Worm (Caenorhabditis elegans) whole organism, mixed stage, embryonic: ENCODE measurements around the gene F58E6.8.
A peak's percentile ranks its signal among the peaks of the same experiment; 100 is the strongest.

Experiments used
- M03D4.4 ChIP-seq: sonication (generic microtip); optimal IDR thresholded peaks from 2 replicates; lab custom pipeline; 2017; ENCODE audit warnings: mild to moderate bottlenecking, missing genetic modification characterization, missing compliant biosample characterization
- bed-3 ChIP-seq: fragments of 200-800 bp; sonication (Bioruptor generic); optimal IDR thresholded peaks from 3 replicates; lab custom pipeline; 2018; ENCODE audit warnings: mild to moderate bottlenecking, missing genetic modification characterization, moderate library complexity, missing compliant biosample characterization
- blmp-1 ChIP-seq: fragments of 150-350 bp; optimal IDR thresholded peaks from 2 replicates; lab custom pipeline; 2014; ENCODE audit warnings: missing biosample characterization, missing genetic modification characterization
- ceh-39 ChIP-seq: fragments of 150-350 bp; optimal IDR thresholded peaks from 2 replicates; lab custom pipeline; 2014; ENCODE audit warnings: missing biosample characterization, missing genetic modification characterization
- ceh-43 ChIP-seq: fragments of 200-800 bp; sonication (Bioruptor generic); optimal IDR thresholded peaks from 2 replicates; lab custom pipeline; 2018; ENCODE audit warnings: mild to moderate bottlenecking, missing genetic modification characterization, moderate library complexity, missing compliant biosample characterization
- ceh-83 ChIP-seq: fragments of 200-800 bp; sonication (Bioruptor generic); optimal IDR thresholded peaks from 2 replicates; lab custom pipeline; 2018; ENCODE audit warnings: mild to moderate bottlenecking, missing genetic modification characterization, missing compliant biosample characterization
- ces-1 ChIP-seq: fragments of 150-350 bp; optimal IDR thresholded peaks from 2 replicates; lab custom pipeline; 2014; ENCODE audit warnings: missing biosample characterization, missing genetic modification reagents, missing genetic modification characterization
- cnd-1 ChIP-seq: fragments of 200-800 bp; sonication (Bioruptor generic); optimal IDR thresholded peaks from 2 replicates; lab custom pipeline; 2018; ENCODE audit warnings: mild to moderate bottlenecking, missing genetic modification characterization, missing compliant biosample characterization
- drap-1 ChIP-seq: fragments of 200-800 bp; sonication (Bioruptor generic); optimal IDR thresholded peaks from 3 replicates; lab custom pipeline; 2018; ENCODE audit warnings: mild to moderate bottlenecking, missing genetic modification characterization, missing compliant biosample characterization
- elt-1 ChIP-seq: sonication (generic microtip); optimal IDR thresholded peaks from 2 replicates; lab custom pipeline; 2017; ENCODE audit warnings: missing genetic modification characterization, mild to moderate bottlenecking, missing compliant biosample characterization, antibody characterized with exemption, moderate library complexity, borderline replicate concordance; ENCODE audit not compliant: insufficient read depth
- elt-3 ChIP-seq: fragments of 150-350 bp; optimal IDR thresholded peaks from 2 replicates; lab custom pipeline; 2014; ENCODE audit warnings: missing biosample characterization, missing genetic modification characterization
- flh-1 ChIP-seq: fragments of 200-800 bp; sonication (Bioruptor generic); optimal IDR thresholded peaks from 2 replicates; lab custom pipeline; 2018; ENCODE audit warnings: mild to moderate bottlenecking, missing genetic modification characterization, moderate library complexity, missing compliant biosample characterization
- ham-2 ChIP-seq: fragments of 200-800 bp; sonication (Bioruptor generic); optimal IDR thresholded peaks from 2 replicates; lab custom pipeline; 2018; ENCODE audit warnings: mild to moderate bottlenecking, missing genetic modification characterization, missing compliant biosample characterization
- hlh-1 ChIP-seq: fragments of 150-350 bp; optimal IDR thresholded peaks from 2 replicates; lab custom pipeline; 2014; ENCODE audit warnings: missing biosample characterization, missing genetic modification reagents, missing genetic modification characterization
- lin-13 ChIP-seq: fragments of 150-350 bp; optimal IDR thresholded peaks from 2 replicates; lab custom pipeline; 2014; ENCODE audit warnings: missing biosample characterization, missing genetic modification characterization
- lin-32 ChIP-seq: fragments of 200-800 bp; sonication (Bioruptor generic); optimal IDR thresholded peaks from 2 replicates; lab custom pipeline; 2018; ENCODE audit warnings: mild to moderate bottlenecking, missing genetic modification characterization, missing compliant biosample characterization
- lsy-2 ChIP-seq: fragments of 150-350 bp; optimal IDR thresholded peaks from 2 replicates; lab custom pipeline; 2014; ENCODE audit warnings: missing biosample characterization, missing genetic modification characterization
- mab-5 ChIP-seq: fragments of 150-350 bp; optimal IDR thresholded peaks from 2 replicates; lab custom pipeline; 2014; ENCODE audit warnings: missing biosample characterization, missing genetic modification characterization
- mep-1 ChIP-seq: fragments of 150-350 bp; optimal IDR thresholded peaks from 2 replicates; lab custom pipeline; 2017; ENCODE audit warnings: missing biosample characterization, missing genetic modification reagents, missing genetic modification characterization, inconsistent platforms
- mls-2 ChIP-seq: sonication (generic microtip); optimal IDR thresholded peaks from 2 replicates; lab custom pipeline; 2016; ENCODE audit warnings: mild to moderate bottlenecking, missing genetic modification characterization, moderate library complexity, missing compliant biosample characterization
- nhr-12 ChIP-seq: fragments of 150-350 bp; optimal IDR thresholded peaks from 2 replicates; lab custom pipeline; 2014; ENCODE audit warnings: missing biosample characterization, missing genetic modification characterization
- nhr-2 ChIP-seq: fragments of 150-350 bp; optimal IDR thresholded peaks from 2 replicates; lab custom pipeline; 2014; ENCODE audit warnings: missing biosample characterization, missing genetic modification characterization
- nhr-237 ChIP-seq: fragments of 150-350 bp; optimal IDR thresholded peaks from 2 replicates; lab custom pipeline; 2014; ENCODE audit warnings: missing biosample characterization, missing genetic modification characterization
- nhr-28 ChIP-seq: fragments of 150-350 bp; optimal IDR thresholded peaks from 2 replicates; lab custom pipeline; 2014; ENCODE audit warnings: missing biosample characterization, missing genetic modification characterization
- nhr-76 ChIP-seq: sonication (generic microtip); optimal IDR thresholded peaks from 2 replicates; lab custom pipeline; 2017; ENCODE audit warnings: missing biosample characterization, missing genetic modification characterization
- pha-4 ChIP-seq: fragments of 150-350 bp; optimal IDR thresholded peaks from 2 replicates; lab custom pipeline; 2018; ENCODE audit warnings: missing biosample characterization, missing genetic modification reagents, missing genetic modification characterization
- sem-2 ChIP-seq: fragments of 200-800 bp; sonication (Bioruptor generic); optimal IDR thresholded peaks from 2 replicates; lab custom pipeline; 2018; ENCODE audit warnings: mild to moderate bottlenecking, missing genetic modification characterization, missing compliant biosample characterization
- snpc-4 ChIP-seq: fragments of 150-350 bp; optimal IDR thresholded peaks from 2 replicates; lab custom pipeline; 2014; ENCODE audit warnings: missing biosample characterization, missing genetic modification characterization
- sptf-1 ChIP-seq: sonication (generic microtip); optimal IDR thresholded peaks from 2 replicates; lab custom pipeline; 2017; ENCODE audit warnings: mild to moderate bottlenecking, missing genetic modification characterization, moderate library complexity, missing compliant biosample characterization
- tbx-8 ChIP-seq: fragments of 200-800 bp; sonication (Bioruptor generic); optimal IDR thresholded peaks from 2 replicates; lab custom pipeline; 2018; ENCODE audit warnings: mild to moderate bottlenecking, missing genetic modification characterization, moderate library complexity, missing compliant biosample characterization
- unc-120 ChIP-seq: sonication (generic microtip); optimal IDR thresholded peaks from 2 replicates; lab custom pipeline; 2017; ENCODE audit warnings: missing genetic modification characterization, missing compliant biosample characterization; ENCODE audit not compliant: poor library complexity, severe bottlenecking
- unc-39 ChIP-seq: fragments of 150-350 bp; optimal IDR thresholded peaks from 2 replicates; lab custom pipeline; 2014; ENCODE audit warnings: missing biosample characterization, missing genetic modification characterization
- unc-62 ChIP-seq: fragments of 150-350 bp; optimal IDR thresholded peaks from 2 replicates; lab custom pipeline; 2014; ENCODE audit warnings: missing biosample characterization, missing genetic modification reagents, missing genetic modification characterization
- zip-8 ChIP-seq: fragments of 150-350 bp; optimal IDR thresholded peaks from 2 replicates; lab custom pipeline; 2014; ENCODE audit warnings: missing biosample characterization, missing genetic modification characterization
- ztf-11 ChIP-seq: fragments of 150-350 bp; optimal IDR thresholded peaks from 2 replicates; lab custom pipeline; 2014; ENCODE audit warnings: missing biosample characterization, missing genetic modification characterization

The F58E6.8 gene

ce11 chrV:9729462-9730162 is 26.0 kb downstream of the F58E6.8 start, which contains the start of the genes aagr-3 and drap-1:
Gene aagr-3 (minus strand): TSS chrV:9729512.
Gene drap-1 (plus strand): TSS chrV:9730106.
- TF ChIP-seq lsy-2 (peak; percentile 45), lin-32 (no peak), ceh-39 (tag; lab: Kevin White, UChicago) (peak; percentile 91), lin-13 (tag; lab: Kevin White, UChicago) (no peak), nhr-2 (tag; lab: Kevin White, UChicago) (no peak), ces-1 (GFP tag; lab: Kevin White, UChicago) (peak; percentile 58), unc-39 (tag; lab: Kevin White, UChicago) (no peak), pha-4 (tag; lab: Kevin White, UChicago) (peak; percentile 73), mep-1 (tag; lab: Kevin White, UChicago) (peak; percentile 76), hlh-1 (tag; lab: Kevin White, UChicago) (peak; percentile 16)

- TF ChIP-seq unc-62 (no peak), elt-3 (tag; lab: Kevin White, UChicago) (no peak), sptf-1 (tag; lab: Kevin White, UChicago) (no peak), flh-1 (GFP tag; lab: Kevin White, UChicago) (no peak), blmp-1 (no peak), pha-4 (tag; lab: Kevin White, UChicago) (no peak), cnd-1 (tag; lab: Kevin White, UChicago) (no peak), lin-32 (no peak), nhr-237 (no peak), hlh-1 (tag; lab: Kevin White, UChicago) (no peak), nhr-76 (no peak), lsy-2 (no peak), nhr-12 (no peak), ham-2 (GFP tag; lab: Kevin White, UChicago) (no peak), nhr-2 (tag; lab: Kevin White, UChicago) (no peak), nhr-28 (tag; lab: Kevin White, UChicago) (no peak), zip-8 (tag; lab: Kevin White, UChicago) (no peak)
These were observed 29.9 kb downstream of the F58E6.8 start for ce11 chrV:9725719-9726118.

- no peak for TF ChIP-seq tbx-8 (GFP tag; lab: Kevin White, UChicago)
- TF ChIP-seq nhr-2 (tag; lab: Kevin White, UChicago): peak; percentile 64
- no peak for TF ChIP-seq sptf-1 (tag; lab: Kevin White, UChicago)
- TF ChIP-seq lsy-2: no peak
- no peak for TF ChIP-seq blmp-1
- no peak for TF ChIP-seq ztf-11 (tag; lab: Kevin White, UChicago)
- no peak for TF ChIP-seq ceh-83 (GFP tag; lab: Kevin White, UChicago)
- no peak for TF ChIP-seq ceh-43 (GFP tag; lab: Kevin White, UChicago)
- no peak for TF ChIP-seq ceh-39 (tag; lab: Kevin White, UChicago)
- TF ChIP-seq mab-5: peak; percentile 6
- no peak for TF ChIP-seq unc-39 (tag; lab: Kevin White, UChicago)
- TF ChIP-seq lin-32: no peak
- no peak for TF ChIP-seq flh-1 (GFP tag; lab: Kevin White, UChicago)
- peak; percentile 43 for TF ChIP-seq pha-4 (tag; lab: Kevin White, UChicago)
- TF ChIP-seq nhr-28 (tag; lab: Kevin White, UChicago): no peak
- no peak for TF ChIP-seq unc-120 (tag; lab: Kevin White, UChicago)
- peak; percentile 10 for TF ChIP-seq unc-62
- no peak for TF ChIP-seq hlh-1 (tag; lab: Kevin White, UChicago)
- TF ChIP-seq nhr-76: no peak
- TF ChIP-seq ces-1 (GFP tag; lab: Kevin White, UChicago): no peak
- no peak for TF ChIP-seq lin-13 (tag; lab: Kevin White, UChicago)
- TF ChIP-seq nhr-237: no peak
- peak; percentile 34 for TF ChIP-seq M03D4.4 (tag; lab: Kevin White, UChicago)
- no peak for TF ChIP-seq elt-3 (tag; lab: Kevin White, UChicago)
- TF ChIP-seq nhr-12: no peak
- TF ChIP-seq cnd-1 (tag; lab: Kevin White, UChicago): no peak
- no peak for TF ChIP-seq snpc-4 (tag; lab: Kevin White, UChicago)
- TF ChIP-seq mls-2: no peak
- TF ChIP-seq sem-2 (GFP tag; lab: Kevin White, UChicago): no peak
- TF ChIP-seq bed-3 (GFP tag; lab: Kevin White, UChicago): no peak
- peak; percentile 32 for TF ChIP-seq ham-2 (GFP tag; lab: Kevin White, UChicago)
- TF ChIP-seq elt-1 (tag; lab: Kevin White, UChicago): no peak
- TF ChIP-seq zip-8 (tag; lab: Kevin White, UChicago): peak; percentile 84
- no peak for TF ChIP-seq drap-1
- peak; percentile 17 for TF ChIP-seq mep-1 (tag; lab: Kevin White, UChicago)
These were observed 31.5 kb downstream of the F58E6.8 start, which contains the start of gene slcr-46.3 for ce11 chrV:9724021-9724671. Gene slcr-46.3 (minus strand): TSS chrV:9724106.
